Fruit fly (Drosophila melanogaster): Measurements from ENCODE around the gene CG9114.

CG9114 gene

DNA sequence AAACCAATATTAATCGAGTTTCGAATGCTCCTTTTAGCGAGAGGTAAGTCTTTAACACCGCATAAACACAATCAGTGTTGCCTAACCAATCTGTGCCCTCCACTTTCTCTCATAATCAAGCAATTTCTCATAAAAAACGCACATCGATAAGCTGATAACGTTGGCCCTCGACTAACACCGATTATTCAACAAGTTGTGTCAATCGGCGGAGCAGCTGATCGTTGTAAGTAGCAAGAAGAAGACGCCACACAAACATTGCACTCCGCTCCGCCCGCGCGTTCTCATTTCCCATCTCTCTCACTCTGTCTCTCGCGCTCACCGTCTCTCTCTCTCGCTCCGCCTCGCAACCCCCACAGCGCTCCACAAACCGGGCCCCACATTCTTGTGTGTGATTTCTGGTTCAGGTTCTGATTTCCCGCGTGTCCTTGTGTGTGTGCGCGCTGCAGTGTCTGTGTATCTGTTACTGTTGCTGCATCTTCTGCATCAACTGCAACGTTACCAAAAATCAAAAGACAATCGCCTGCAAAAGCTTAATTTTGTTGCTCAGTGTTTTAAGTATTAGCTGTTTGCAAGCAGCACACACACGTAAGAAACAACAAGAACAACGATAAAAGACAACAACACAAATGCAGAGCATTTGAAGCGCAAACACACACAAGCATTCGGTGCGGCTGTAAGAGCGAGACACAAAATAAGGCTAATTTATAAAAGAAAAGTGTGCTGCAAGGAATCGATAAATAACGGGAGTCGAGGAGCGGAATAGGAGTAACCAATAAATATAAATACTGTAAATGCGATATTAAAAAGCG lies at the start of gene CG9114, which contains the start of gene HDAC6:
CG9114 (minus strand) TSS at position 89 of the 809 bp plus-strand sequence.
HDAC6 (plus strand) TSS at position 245 of the 809 bp plus-strand sequence.
- TF ChIP-seq CG15710 (tag; optimal IDR thresholded peaks at IDR 0.05): peak; percentile 2
- TF ChIP-seq CG12605 (GFP tag; IDR thresholded peaks at IDR 0.05): peak; percentile 55
- TF ChIP-seq fd96Ca (GFP tag; IDR thresholded peaks at IDR 0.05): peak; percentile 48; the same call in 2 of the 3 replicates
- peak; percentile 32 for TF ChIP-seq CG13204 (GFP tag; optimal IDR thresholded peaks at IDR 0.05)
- TF ChIP-seq Snoo (tag; optimal IDR thresholded peaks at IDR 0.05): no peak
- TF ChIP-seq CG4496 (GFP tag; IDR thresholded peaks at IDR 0.05): peak; percentile 53; the same call in 2 of the 3 replicates
- TF ChIP-seq Ets98B (GFP tag; IDR thresholded peaks at IDR 0.05): peak; percentile 32; the same call in 1 of the 2 replicates
- peak; percentile 21 for TF ChIP-seq EcR (GFP tag; optimal IDR thresholded peaks at IDR 0.05)
- TF ChIP-seq CG32121 (GFP tag; IDR thresholded peaks at IDR 0.05): peak; percentile 55
- TF ChIP-seq CG10348 (GFP tag; IDR thresholded peaks at IDR 0.05): no peak
- no peak for TF ChIP-seq CG8301 (tag; optimal IDR thresholded peaks at IDR 0.05)

DNA sequence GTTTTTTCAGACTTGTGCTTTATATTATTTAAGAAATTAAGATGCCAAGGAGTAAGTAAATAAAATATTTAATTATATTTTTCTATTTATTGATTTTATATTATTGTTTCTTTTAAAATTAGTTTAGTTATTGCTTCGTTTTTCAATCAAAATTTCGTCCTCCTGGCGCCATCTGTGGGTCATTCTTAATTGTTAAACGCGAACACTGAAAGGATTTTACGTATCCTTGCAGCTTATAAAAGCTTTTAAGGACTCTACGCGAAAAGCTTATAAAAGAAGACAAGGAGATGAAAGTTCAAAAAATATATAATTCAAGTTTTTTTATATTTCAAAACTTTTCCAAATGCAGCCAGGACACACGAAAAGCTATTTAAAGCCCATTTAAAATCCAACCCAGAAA lies 47.3 kb upstream of the CG9114 start:
- TF ChIP-seq CG17806 (tag; optimal IDR thresholded peaks at IDR 0.05): no peak

dm6 chrX:15379014-15379491 lies 46.1 kb upstream of the CG9114 start, which contains the start of gene acj6:
Gene acj6, minus strand, starts transcription at chrX:15379064.
- TF ChIP-seq CG13204 (GFP tag; optimal IDR thresholded peaks at IDR 0.05) (no peak), CG4496 (GFP tag; IDR thresholded peaks at IDR 0.05) (no peak), CG12605 (GFP tag; IDR thresholded peaks at IDR 0.05) (no peak), Snoo (tag; optimal IDR thresholded peaks at IDR 0.05) (no peak), fd96Ca (GFP tag; IDR thresholded peaks at IDR 0.05) (no peak), CG8159 (tag; optimal IDR thresholded peaks at IDR 0.05) (no peak), Pif1B (GFP tag; optimal IDR thresholded peaks at IDR 0.05) (no peak), CG9948 (tag; optimal IDR thresholded peaks at IDR 0.05) (no peak), CG17806 (tag; optimal IDR thresholded peaks at IDR 0.05) (no peak), CG15710 (tag; optimal IDR thresholded peaks at IDR 0.05) (no peak), CG10348 (GFP tag; IDR thresholded peaks at IDR 0.05) (no peak), CG14655 (GFP tag; optimal IDR thresholded peaks at IDR 0.05) (no peak)

dm6 chrX:15370103-15370502 lies 37.1 kb upstream of the CG9114 start:
- no peak for TF ChIP-seq CG12605 (GFP tag; IDR thresholded peaks at IDR 0.05)
- TF ChIP-seq CG8159 (tag; optimal IDR thresholded peaks at IDR 0.05): no peak
- no peak for TF ChIP-seq D1 (tag; optimal IDR thresholded peaks at IDR 0.05)
- no peak for TF ChIP-seq rn (GFP tag; IDR thresholded peaks at IDR 0.05)
- TF ChIP-seq CG4496 (GFP tag; IDR thresholded peaks at IDR 0.05): no peak
- no peak for TF ChIP-seq fd96Ca (GFP tag; IDR thresholded peaks at IDR 0.05)
- TF ChIP-seq Pif1A (GFP tag; optimal IDR thresholded peaks at IDR 0.05): no peak
- no peak for TF ChIP-seq CG9948 (tag; optimal IDR thresholded peaks at IDR 0.05)
- TF ChIP-seq CG13204 (GFP tag; optimal IDR thresholded peaks at IDR 0.05): no peak
- TF ChIP-seq CG32121 (GFP tag; IDR thresholded peaks at IDR 0.05): no peak
- TF ChIP-seq CG14655 (GFP tag; optimal IDR thresholded peaks at IDR 0.05): no peak
- TF ChIP-seq Ets98B (GFP tag; IDR thresholded peaks at IDR 0.05): no peak
- no peak for TF ChIP-seq gl (tag; optimal IDR thresholded peaks at IDR 0.05)
- TF ChIP-seq Snoo (tag; optimal IDR thresholded peaks at IDR 0.05): no peak
- no peak for TF ChIP-seq EcR (GFP tag; optimal IDR thresholded peaks at IDR 0.05)
- TF ChIP-seq CG34367 (tag; optimal IDR thresholded peaks at IDR 0.05): no peak
- no peak for TF ChIP-seq CG15710 (tag; optimal IDR thresholded peaks at IDR 0.05)
- TF ChIP-seq CG10348 (GFP tag; IDR thresholded peaks at IDR 0.05): no peak
- TF ChIP-seq CG8301 (tag; optimal IDR thresholded peaks at IDR 0.05): no peak

DNA sequence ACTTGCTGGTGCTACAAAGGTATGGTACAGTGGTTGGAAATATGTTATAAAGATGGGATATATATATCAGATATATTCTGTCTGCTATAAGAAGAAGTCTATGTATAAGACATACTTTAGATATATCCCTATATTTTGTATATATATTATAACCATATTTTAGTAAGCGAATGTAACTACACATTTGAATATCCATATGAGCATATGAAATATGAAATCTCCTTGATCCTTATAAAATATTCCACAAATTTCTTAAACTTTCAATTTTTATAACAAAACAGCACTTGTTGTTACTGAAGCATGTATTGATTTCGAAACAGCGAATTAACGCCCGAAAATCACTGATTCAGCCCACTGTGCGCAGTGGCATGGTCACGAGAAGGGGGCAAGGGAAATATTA lies 31.5 kb upstream of the CG9114 start:
- TF ChIP-seq CG8159 (tag; optimal IDR thresholded peaks at IDR 0.05) (peak; percentile 39), CG15710 (tag; optimal IDR thresholded peaks at IDR 0.05) (no peak)

DNA sequence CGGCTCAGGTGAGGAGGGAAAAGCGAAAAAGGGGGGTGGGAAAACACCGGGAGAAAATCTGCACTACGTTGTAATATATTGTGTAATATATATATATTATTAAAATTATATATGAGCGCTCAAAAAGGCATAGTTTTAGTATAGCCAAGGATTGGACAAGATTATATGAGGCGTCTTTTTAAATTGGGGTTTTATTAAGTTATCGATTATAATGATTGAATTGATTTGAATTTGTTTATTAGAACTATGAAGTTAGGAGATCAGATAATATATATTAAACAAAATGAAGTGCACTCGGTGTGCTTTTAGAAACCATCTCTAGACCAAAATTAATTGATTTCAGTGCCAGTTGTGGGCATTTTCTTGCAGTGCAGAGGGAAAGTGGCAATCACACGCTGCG lies 30.7 kb upstream of the CG9114 start:
- TF ChIP-seq Snoo (tag; optimal IDR thresholded peaks at IDR 0.05): no peak
- TF ChIP-seq CG34367 (tag; optimal IDR thresholded peaks at IDR 0.05): no peak
- TF ChIP-seq CG14655 (GFP tag; optimal IDR thresholded peaks at IDR 0.05): peak; percentile 1
- peak; percentile 38 for TF ChIP-seq CG8159 (tag; optimal IDR thresholded peaks at IDR 0.05)
- no peak for TF ChIP-seq Ets98B (GFP tag; IDR thresholded peaks at IDR 0.05)
- no peak for TF ChIP-seq CG10348 (GFP tag; IDR thresholded peaks at IDR 0.05)
- no peak for TF ChIP-seq CG4496 (GFP tag; IDR thresholded peaks at IDR 0.05)
- no peak for TF ChIP-seq CG13204 (GFP tag; optimal IDR thresholded peaks at IDR 0.05)
- peak; percentile 3 for TF ChIP-seq CG15710 (tag; optimal IDR thresholded peaks at IDR 0.05)
- no peak for TF ChIP-seq gl (tag; optimal IDR thresholded peaks at IDR 0.05)
- TF ChIP-seq CG32121 (GFP tag; IDR thresholded peaks at IDR 0.05): no peak
- TF ChIP-seq D1 (tag; optimal IDR thresholded peaks at IDR 0.05): no peak

- TF ChIP-seq CG10348 (GFP tag; IDR thresholded peaks at IDR 0.05): no peak
- TF ChIP-seq CG13204 (GFP tag; optimal IDR thresholded peaks at IDR 0.05): no peak
- TF ChIP-seq D1 (tag; optimal IDR thresholded peaks at IDR 0.05): no peak
- no peak for TF ChIP-seq Pif1B (GFP tag; optimal IDR thresholded peaks at IDR 0.05)
- no peak for TF ChIP-seq CG8301 (tag; optimal IDR thresholded peaks at IDR 0.05)
- no peak for TF ChIP-seq CG8159 (tag; optimal IDR thresholded peaks at IDR 0.05)
- TF ChIP-seq CG34367 (tag; optimal IDR thresholded peaks at IDR 0.05): no peak
- TF ChIP-seq rn (GFP tag; IDR thresholded peaks at IDR 0.05): no peak
- TF ChIP-seq Pif1A (GFP tag; optimal IDR thresholded peaks at IDR 0.05): no peak
- TF ChIP-seq CG12605 (GFP tag; IDR thresholded peaks at IDR 0.05): no peak
- TF ChIP-seq Snoo (tag; optimal IDR thresholded peaks at IDR 0.05): no peak
- no peak for TF ChIP-seq Ets98B (GFP tag; IDR thresholded peaks at IDR 0.05)
- no peak for TF ChIP-seq gl (tag; optimal IDR thresholded peaks at IDR 0.05)
- TF ChIP-seq fd96Ca (GFP tag; IDR thresholded peaks at IDR 0.05): no peak
- TF ChIP-seq CG9948 (tag; optimal IDR thresholded peaks at IDR 0.05): no peak
- no peak for TF ChIP-seq CG17806 (tag; optimal IDR thresholded peaks at IDR 0.05)
- TF ChIP-seq CG4496 (GFP tag; IDR thresholded peaks at IDR 0.05): no peak
- TF ChIP-seq EcR (GFP tag; optimal IDR thresholded peaks at IDR 0.05): no peak
- no peak for TF ChIP-seq CG15710 (tag; optimal IDR thresholded peaks at IDR 0.05)
These were observed 28.0 kb upstream of the CG9114 start, which contains the start of gene Pp1-13C for dm6 chrX:15360961-15361360. Gene Pp1-13C, minus strand, starts transcription at chrX:15361061.
